Worm (Caenorhabditis elegans) whole organism, L4 larva: ENCODE results near the gene snf-3.

Source experiments
- D1046.2 ChIP-seq: fragments of 200-800 bp; sonication (Bioruptor generic); IDR thresholded peaks from 2 replicates; pipeline ENCODE4 v1.3.6; 2022; ENCODE audit warnings: missing genetic modification characterization, missing compliant biosample characterization
- F10B5.3 ChIP-seq: sonication (generic microtip); optimal IDR thresholded peaks from 2 replicates; lab custom pipeline; 2016; ENCODE audit warnings: mild to moderate bottlenecking, missing genetic modification characterization, missing compliant biosample characterization
- F26F4.8 ChIP-seq: fragments of 200-800 bp; sonication (Bioruptor generic); conservative IDR thresholded peaks from 2 replicates; pipeline ENCODE4 v1.3.6; 2022; ENCODE audit warnings: missing genetic modification characterization, missing compliant biosample characterization
- F44E2.7 ChIP-seq: fragments of 200-800 bp; sonication (Bioruptor generic); IDR thresholded peaks from 2 replicates; pipeline ENCODE4 v2.1.2; 2022; ENCODE audit warnings: missing genetic modification characterization, missing compliant biosample characterization
- R02D3.7 ChIP-seq: fragments of 150-350 bp; sonication (generic microtip); optimal IDR thresholded peaks from 3 replicates; lab custom pipeline; 2014; ENCODE audit warnings: missing biosample characterization, missing genetic modification characterization
- T26A8.4 ChIP-seq: fragments of 200-800 bp; sonication (Bioruptor generic); IDR thresholded peaks from 2 replicates; pipeline ENCODE4 v1.3.6; 2022; ENCODE audit warnings: missing genetic modification characterization, missing compliant biosample characterization
- Y48G9A.11 ChIP-seq: fragments of 200-800 bp; sonication (Bioruptor generic); IDR thresholded peaks from 2 replicates; pipeline ENCODE4 v1.3.6; 2022; ENCODE audit warnings: missing genetic modification reagents, missing genetic modification characterization, missing compliant biosample characterization
- Y75B8A.6 ChIP-seq: fragments of 200-800 bp; sonication (Bioruptor generic); IDR thresholded peaks from 2 replicates; pipeline ENCODE4 v1.3.6; 2022; ENCODE audit warnings: missing genetic modification reagents, missing genetic modification characterization, missing compliant biosample characterization
- ZK337.2 ChIP-seq: fragments of 200-800 bp; sonication (Bioruptor generic); IDR thresholded peaks from 2 replicates; pipeline ENCODE4 v1.3.6; 2022; ENCODE audit warnings: missing genetic modification reagents, missing genetic modification characterization, missing compliant biosample characterization
- ZK546.5 ChIP-seq, 2 experiments: sonication (generic microtip); optimal IDR thresholded peaks; 2 replicates each; lab custom pipeline; 2017; ENCODE audit warnings: missing biosample characterization in 2 of 2, missing genetic modification characterization in 2 of 2
- ama-1 ChIP-seq: fragments of 150-350 bp; optimal IDR thresholded peaks from 2 replicates; lab custom pipeline; 2014; ENCODE audit warnings: inconsistent platforms, mixed read lengths
- ceh-28 ChIP-seq: fragments of 150-350 bp; optimal IDR thresholded peaks from 2 replicates; lab custom pipeline; 2014; ENCODE audit warnings: missing biosample characterization, missing genetic modification reagents, missing genetic modification characterization
- ceh-32 ChIP-seq: sonication (generic microtip); optimal IDR thresholded peaks from 2 replicates; lab custom pipeline; 2016; ENCODE audit warnings: mild to moderate bottlenecking, missing genetic modification characterization, missing compliant biosample characterization; ENCODE audit not compliant: poor library complexity
- ceh-44 ChIP-seq: fragments of 200-800 bp; sonication (Bioruptor generic); IDR thresholded peaks from 2 replicates; pipeline ENCODE4 v1.3.6; 2022; ENCODE audit warnings: missing genetic modification reagents, missing genetic modification characterization, missing compliant biosample characterization
- ceh-82 ChIP-seq: sonication (generic microtip); optimal IDR thresholded peaks from 2 replicates; lab custom pipeline; 2017; ENCODE audit warnings: missing biosample characterization, missing genetic modification characterization
- daf-16 ChIP-seq, 3 experiments: sonication (generic microtip); optimal IDR thresholded peaks; 2 replicates each; lab custom pipeline; 2016 to 2017; ENCODE audit warnings: missing genetic modification characterization in 3 of 3, missing genetic modification reagents in 3 of 3, mild to moderate bottlenecking in 2 of 3, missing compliant biosample characterization in 2 of 3, missing biosample characterization in 1 of 3, moderate library complexity in 1 of 3
- daf-8 ChIP-seq: fragments of 200-800 bp; sonication (Bioruptor generic); IDR thresholded peaks from 2 replicates; pipeline ENCODE4 v1.3.6; 2022; ENCODE audit warnings: missing genetic modification characterization, missing compliant biosample characterization
- egl-43 ChIP-seq: fragments of 200-800 bp; sonication (Bioruptor generic); IDR thresholded peaks from 2 replicates; pipeline ENCODE4 v1.3.6; 2022; ENCODE audit warnings: missing genetic modification reagents, missing genetic modification characterization, missing compliant biosample characterization
- fkh-10 ChIP-seq: fragments of 150-350 bp; optimal IDR thresholded peaks from 2 replicates; lab custom pipeline; 2014; ENCODE audit warnings: missing biosample characterization, missing genetic modification reagents, missing genetic modification characterization
- fos-1 ChIP-seq: fragments of 150-350 bp; optimal IDR thresholded peaks from 2 replicates; lab custom pipeline; 2014; ENCODE audit warnings: missing biosample characterization, missing genetic modification characterization
- gei-8 ChIP-seq: fragments of 200-800 bp; sonication (Bioruptor generic); optimal IDR thresholded peaks from 2 replicates; lab custom pipeline; 2018; ENCODE audit warnings: mild to moderate bottlenecking, missing genetic modification characterization, missing compliant biosample characterization
- hlh-11 ChIP-seq: fragments of 200-800 bp; sonication (Bioruptor generic); optimal IDR thresholded peaks from 2 replicates; lab custom pipeline; 2018; ENCODE audit warnings: mild to moderate bottlenecking, missing genetic modification characterization, missing compliant biosample characterization
- hlh-30 ChIP-seq: sonication (generic microtip); optimal IDR thresholded peaks from 2 replicates; lab custom pipeline; 2017; ENCODE audit warnings: antibody characterized with exemption, mild to moderate bottlenecking, missing genetic modification characterization, missing compliant biosample characterization; ENCODE audit not compliant: insufficient read depth
- hmg-1.1 ChIP-seq: fragments of 200-800 bp; sonication (Bioruptor generic); IDR thresholded peaks from 2 replicates; pipeline ENCODE4 v1.3.6; 2022; ENCODE audit warnings: missing genetic modification reagents, missing genetic modification characterization, missing compliant biosample characterization
- jun-1 ChIP-seq: fragments of 150-350 bp; optimal IDR thresholded peaks from 2 replicates; lab custom pipeline; 2014; ENCODE audit warnings: missing biosample characterization, missing genetic modification reagents, missing genetic modification characterization
- lin-1 ChIP-seq: fragments of 200-800 bp; sonication (Bioruptor generic); IDR thresholded peaks from 2 replicates; pipeline ENCODE4 v1.3.6; 2022; ENCODE audit warnings: missing genetic modification reagents, missing genetic modification characterization, missing compliant biosample characterization
- lin-15B ChIP-seq: fragments of 150-350 bp; sonication (generic microtip); optimal IDR thresholded peaks from 3 replicates; lab custom pipeline; 2014; ENCODE audit warnings: missing biosample characterization, missing genetic modification characterization
- lin-38 ChIP-seq: fragments of 200-800 bp; sonication (Bioruptor generic); IDR thresholded peaks from 2 replicates; pipeline ENCODE4 v1.3.6; 2022; ENCODE audit warnings: missing genetic modification reagents, missing genetic modification characterization, missing compliant biosample characterization
- lin-39 ChIP-seq: fragments of 150-350 bp; optimal IDR thresholded peaks from 2 replicates; lab custom pipeline; 2014; ENCODE audit warnings: missing biosample characterization, missing genetic modification reagents, missing genetic modification characterization
- madf-5 ChIP-seq, 2 experiments: fragments of 200-800 bp; sonication (Bioruptor generic); IDR thresholded peaks; 2 replicates each; pipeline ENCODE4 v1.3.6; 2022; ENCODE audit warnings: missing compliant biosample characterization in 2 of 2, missing genetic modification characterization in 2 of 2
- mxl-3 ChIP-seq: fragments of 200-800 bp; sonication (Bioruptor generic); optimal IDR thresholded peaks from 2 replicates; lab custom pipeline; 2018; ENCODE audit warnings: mild to moderate bottlenecking, missing genetic modification characterization, missing compliant biosample characterization
- nhr-10 ChIP-seq: fragments of 150-350 bp; optimal IDR thresholded peaks from 2 replicates; lab custom pipeline; 2014; ENCODE audit warnings: missing biosample characterization, missing genetic modification characterization
- nhr-102 ChIP-seq: sonication (generic microtip); optimal IDR thresholded peaks from 2 replicates; lab custom pipeline; 2016; ENCODE audit warnings: mild to moderate bottlenecking, missing genetic modification characterization, moderate library complexity, missing compliant biosample characterization
- nhr-11 ChIP-seq: fragments of 150-350 bp; optimal IDR thresholded peaks from 2 replicates; lab custom pipeline; 2014; ENCODE audit warnings: missing biosample characterization, missing genetic modification characterization
- nhr-25 ChIP-seq: sonication (generic microtip); optimal IDR thresholded peaks from 2 replicates; lab custom pipeline; 2017; ENCODE audit warnings: missing genetic modification characterization, mild to moderate bottlenecking, missing compliant biosample characterization, antibody characterized with exemption, moderate library complexity, borderline replicate concordance; ENCODE audit not compliant: insufficient read depth
- nhr-28 ChIP-seq: fragments of 150-350 bp; optimal IDR thresholded peaks from 2 replicates; lab custom pipeline; 2014; ENCODE audit warnings: missing biosample characterization, missing genetic modification characterization
- nhr-41 ChIP-seq: fragments of 200-800 bp; sonication (Bioruptor generic); IDR thresholded peaks from 2 replicates; pipeline ENCODE4 v1.3.6; 2022; ENCODE audit warnings: missing genetic modification reagents, missing genetic modification characterization, missing compliant biosample characterization
- nhr-42 ChIP-seq: fragments of 200-800 bp; sonication (Bioruptor generic); IDR thresholded peaks from 2 replicates; pipeline ENCODE4 v1.3.6; 2022; ENCODE audit warnings: missing genetic modification characterization, missing compliant biosample characterization
- nhr-6 ChIP-seq: fragments of 150-350 bp; optimal IDR thresholded peaks from 2 replicates; lab custom pipeline; 2014; ENCODE audit warnings: missing biosample characterization, missing genetic modification characterization
- nhr-76 ChIP-seq: fragments of 150-350 bp; optimal IDR thresholded peaks from 2 replicates; lab custom pipeline; 2014; ENCODE audit warnings: missing biosample characterization, missing genetic modification characterization
- set-16 ChIP-seq: fragments of 200-800 bp; sonication (Bioruptor generic); IDR thresholded peaks from 2 replicates; pipeline ENCODE4 v1.3.6; 2022; ENCODE audit warnings: missing genetic modification reagents, missing genetic modification characterization, missing compliant biosample characterization
- snpc-1.2 ChIP-seq: fragments of 200-800 bp; sonication (Bioruptor generic); IDR thresholded peaks from 2 replicates; pipeline ENCODE4 v1.3.6; 2022; ENCODE audit warnings: missing genetic modification reagents, missing genetic modification characterization, missing compliant biosample characterization
- spr-1 ChIP-seq: sonication (generic microtip); optimal IDR thresholded peaks from 2 replicates; lab custom pipeline; 2016; ENCODE audit warnings: mild to moderate bottlenecking, missing genetic modification characterization, missing compliant biosample characterization
- tra-1 ChIP-seq: fragments of 200-800 bp; sonication (Bioruptor generic); IDR thresholded peaks from 2 replicates; pipeline ENCODE4 v1.3.6; 2022; ENCODE audit warnings: missing genetic modification reagents, missing genetic modification characterization, missing compliant biosample characterization
- unc-62 ChIP-seq, 3 experiments: fragments of 150-350 bp in 1 of 3; sonication (generic microtip); optimal IDR thresholded peaks in 2 of 3; peaks in 1 of 3; 1 replicate in 1 of 3; 2 replicates in 2 of 3; lab custom pipeline; 2014 to 2017; ENCODE audit warnings: missing biosample characterization in 3 of 3, missing genetic modification characterization in 3 of 3, missing genetic modification reagents in 3 of 3, missing genotype in 1 of 3
- zag-1 ChIP-seq: fragments of 150-350 bp; optimal IDR thresholded peaks from 2 replicates; lab custom pipeline; 2014; ENCODE audit warnings: missing biosample characterization, missing genetic modification characterization
- zfp-2 ChIP-seq: sonication (generic microtip); optimal IDR thresholded peaks from 2 replicates; lab custom pipeline; 2016; ENCODE audit warnings: mild to moderate bottlenecking, missing genetic modification characterization, missing compliant biosample characterization

Gene snf-3

DNA sequence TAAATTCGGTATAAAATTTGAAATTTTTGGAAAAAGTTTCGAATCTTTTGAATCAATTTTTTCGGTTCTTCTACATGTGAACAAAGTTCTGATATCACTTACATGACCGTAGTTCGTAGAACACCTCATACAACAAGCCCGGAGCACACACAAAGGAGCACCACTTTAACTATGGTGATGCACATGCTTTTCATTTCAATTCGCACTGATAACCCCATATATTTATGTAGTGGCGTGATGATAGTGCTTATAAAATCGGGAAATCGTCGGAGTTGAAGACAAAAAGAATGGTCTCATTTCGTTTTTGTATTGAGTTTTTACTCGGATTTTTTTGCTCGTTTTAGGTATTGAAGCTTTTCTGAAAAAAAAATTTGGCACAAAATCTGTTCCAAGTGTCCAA is 48.9 kb downstream of the snf-3 start, which contains the start of gene W09B6.4 (continued):
- TF ChIP-seq snpc-1.2 (GFP tag; lab: Robert Waterston, UW) (no peak), lin-15B (tag; lab: Kevin White, UChicago) (no peak), nhr-102 (tag; lab: Kevin White, UChicago) (no peak), jun-1 (tag; lab: Kevin White, UChicago) (no peak), Y75B8A.6 (GFP tag; lab: Robert Waterston, UW) (no peak), F10B5.3 (tag; lab: Kevin White, UChicago) (no peak), nhr-28 (tag; lab: Kevin White, UChicago) (peak; percentile 82), nhr-42 (GFP tag; lab: Robert Waterston, UW) (no peak), zag-1 (tag; lab: Kevin White, UChicago) (no peak), lin-1 (GFP tag; lab: Robert Waterston, UW) (no peak), ama-1 (peak; percentile 32), ZK546.5 (tag; optimal IDR thresholded peaks at IDR 0.05; lab: Kevin White, UChicago) (no peak), ceh-82 (tag; lab: Kevin White, UChicago) (no peak)
- TF ChIP-seq, all 104 proteins: peak for 13

DNA sequence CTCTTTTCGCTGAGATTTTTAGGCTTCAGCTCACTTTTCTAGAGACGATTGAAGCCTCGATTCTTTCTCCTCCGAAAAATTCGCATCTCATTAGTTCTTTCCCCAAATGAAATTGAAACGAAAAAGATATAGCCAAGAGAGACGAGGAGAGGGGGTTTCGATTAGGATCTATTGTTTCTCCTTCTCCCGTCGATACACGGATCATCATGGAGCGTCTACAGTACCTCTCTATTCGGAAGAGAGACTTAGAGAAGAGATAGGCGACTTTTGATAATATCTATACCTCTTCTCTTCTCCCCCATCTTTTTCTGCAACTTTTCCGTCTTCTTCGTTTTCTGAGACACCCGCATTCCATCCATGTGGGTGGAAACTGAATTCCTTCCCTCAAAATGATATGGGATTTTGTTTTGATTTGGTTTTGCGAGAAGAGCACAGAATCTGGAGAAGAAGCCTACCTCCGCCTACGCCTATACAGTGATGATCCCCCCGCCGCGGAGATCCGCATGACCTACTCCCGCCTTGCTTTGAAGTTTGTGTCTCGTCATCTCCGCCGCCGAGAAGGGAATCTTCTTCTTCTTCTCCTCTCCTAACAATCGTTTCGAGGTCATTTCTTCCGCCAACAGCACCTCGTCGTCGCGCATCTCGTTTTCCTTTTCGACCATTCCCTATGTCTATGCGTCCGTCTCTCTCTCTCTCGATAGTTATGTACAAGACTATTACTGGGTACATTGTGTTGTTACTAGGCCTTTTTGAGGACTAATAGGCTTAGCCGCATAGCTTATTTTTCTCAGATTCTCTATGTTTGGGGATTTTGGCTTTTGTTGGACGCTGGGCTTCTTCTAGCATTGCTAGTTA is 50.1 kb downstream of the snf-3 start:
- TF ChIP-seq zfp-2 (tag; lab: Kevin White, UChicago) (no peak), F26F4.8 (GFP tag; lab: Robert Waterston, UW) (0 out of 2 replicates have a peak, but pooled peaks have one; percentile 54), gei-8 (GFP tag; lab: Kevin White, UChicago) (no peak), tra-1 (GFP tag; lab: Robert Waterston, UW) (0 out of 2 replicates have a peak, but pooled peaks have one; percentile 6), lin-38 (GFP tag; lab: Robert Waterston, UW) (no peak), fkh-10 (GFP tag; lab: Kevin White, UChicago) (no peak), T26A8.4 (no peak), ZK337.2 (GFP tag; lab: Robert Waterston, UW) (no peak), hlh-30 (tag; lab: Kevin White, UChicago) (no peak), hmg-1.1 (no peak), jun-1 (tag; lab: Kevin White, UChicago) (no peak), madf-5 (GFP tag; IDR thresholded peaks at IDR 0.05; lab: Robert Waterston, UW) (no peak), nhr-25 (tag; lab: Kevin White, UChicago) (peak; percentile 28), unc-62 (GFP tag; optimal IDR thresholded peaks at IDR 0.05 in 1 of 2; lab: Kevin White, UChicago) (peak in 1 of 2 experiments; percentile 72), unc-62 (tag; optimal IDR thresholded peaks at IDR 0.05; lab: Kevin White, UChicago) (no peak), R02D3.7 (tag; lab: Kevin White, UChicago) (no peak), nhr-76 (tag; lab: Kevin White, UChicago) (no peak), spr-1 (tag; lab: Kevin White, UChicago) (no peak), D1046.2 (no peak), ceh-82 (tag; lab: Kevin White, UChicago) (no peak), nhr-11 (no peak), ceh-32 (no peak), ceh-44 (no peak), mxl-3 (GFP tag; lab: Kevin White, UChicago) (peak; percentile 20), ceh-28 (no peak), nhr-6 (no peak), Y48G9A.11 (no peak), fos-1 (tag; lab: Kevin White, UChicago) (no peak), egl-43 (GFP tag; lab: Robert Waterston, UW) (peak; percentile 17; the same call in 1 of the 2 replicates), set-16 (GFP tag; lab: Robert Waterston, UW) (peak; percentile 64), ZK546.5 (tag; optimal IDR thresholded peaks at IDR 0.05; lab: Kevin White, UChicago) (no peak), daf-16 (GFP tag; optimal IDR thresholded peaks at IDR 0.05; lab: Kevin White, UChicago) (no peak), daf-16 (tag; optimal IDR thresholded peaks at IDR 0.05; lab: Kevin White, UChicago) (no peak), nhr-10 (no peak), lin-39 (tag; lab: Kevin White, UChicago) (no peak), F44E2.7 (GFP tag; lab: Robert Waterston, UW) (no peak), hlh-11 (peak; percentile 3), daf-8 (GFP tag; lab: Robert Waterston, UW) (no peak), nhr-41 (GFP tag; lab: Robert Waterston, UW) (no peak)
